Worm (Caenorhabditis elegans): Measurements from ENCODE around the gene R10E4.1.

Gene R10E4.1

DNA sequence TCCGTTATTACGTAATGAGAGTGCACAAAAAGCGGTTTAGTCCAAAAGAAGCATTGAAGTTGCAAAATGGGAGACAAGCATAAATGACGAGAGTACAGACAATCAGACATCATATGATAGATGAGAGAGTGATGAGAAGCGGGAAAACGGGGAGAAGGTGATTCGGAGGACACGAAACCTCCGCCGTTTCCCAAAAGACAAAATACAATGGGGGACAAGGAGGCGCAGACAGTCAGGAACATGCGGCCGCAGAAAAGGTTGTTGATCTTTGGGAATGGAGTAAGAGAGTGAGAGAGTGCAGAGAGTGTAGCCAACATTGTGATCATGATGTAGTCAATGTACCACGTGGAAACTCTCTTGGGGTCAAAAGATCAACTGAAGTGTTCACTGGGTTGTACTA lies 31.9 kb upstream of the R10E4.1 start (continued):
- TF ChIP-seq dmd-4 (tag; optimal IDR thresholded peaks at IDR 0.05; ENCODE audit: borderline replicate concordance) (no peak), pros-1 (tag; optimal IDR thresholded peaks at IDR 0.05) (peak; percentile 76), unc-55 (GFP tag; optimal IDR thresholded peaks at IDR 0.05) (peak; percentile 85), ceh-19 (GFP tag; optimal IDR thresholded peaks at IDR 0.05) (peak; percentile 28), tbx-7 (tag; optimal IDR thresholded peaks at IDR 0.05) (peak; percentile 5), gmeb-2 (tag; optimal IDR thresholded peaks at IDR 0.05) (no peak), unc-3 (GFP tag; conservative IDR thresholded peaks at IDR 0.05) (no peak), unc-3 (tag; optimal IDR thresholded peaks at IDR 0.05) (no peak), unc-42 (tag; optimal IDR thresholded peaks at IDR 0.05) (peak; percentile 59), madf-2 (tag; optimal IDR thresholded peaks at IDR 0.05) (no peak), eyg-1 (tag; optimal IDR thresholded peaks at IDR 0.05) (peak; percentile 11), npax-4 (tag; optimal IDR thresholded peaks at IDR 0.05) (no peak), hlh-30 (tag; optimal IDR thresholded peaks at IDR 0.05; ENCODE audit: insufficient read depth) (peak; percentile 93), hlh-15 (tag; optimal IDR thresholded peaks at IDR 0.05) (no peak), sox-2 (GFP tag; IDR thresholded peaks at IDR 0.05) (no peak), ceh-9 (tag; optimal IDR thresholded peaks at IDR 0.05) (no peak), hlh-13 (GFP tag; optimal IDR thresholded peaks at IDR 0.05) (no peak), elt-2 (tag; optimal IDR thresholded peaks at IDR 0.05) (no peak), ref-2 (tag; optimal IDR thresholded peaks at IDR 0.05) (peak; percentile 75), che-1 (tag; optimal IDR thresholded peaks at IDR 0.05) (no peak), ztf-16 (tag; optimal IDR thresholded peaks at IDR 0.05) (no peak), Y22D7AL.16 (tag; optimal IDR thresholded peaks at IDR 0.05) (no peak), nhr-11 (tag; optimal IDR thresholded peaks at IDR 0.05) (peak; percentile 91)

DNA sequence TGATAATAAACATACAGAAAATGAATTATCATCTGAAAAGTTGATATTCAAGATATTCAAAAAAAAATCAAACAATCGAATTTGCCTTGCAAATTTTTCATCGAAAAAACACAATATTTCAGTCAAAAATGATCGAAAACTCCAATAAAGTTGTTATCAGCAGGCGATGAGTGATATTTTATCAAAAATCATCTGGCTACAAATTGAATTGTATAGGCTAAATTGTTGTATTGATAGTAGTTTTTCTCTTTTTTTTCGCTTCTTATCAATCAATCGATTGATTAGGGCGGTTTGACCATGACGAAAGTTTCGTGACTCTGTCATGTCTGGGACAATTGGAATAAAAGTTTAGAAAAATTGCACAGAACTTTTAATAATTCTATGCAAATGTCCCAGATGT lies 29.4 kb upstream of the R10E4.1 start:
- TF ChIP-seq C08G9.2 (tag; optimal IDR thresholded peaks at IDR 0.05): no peak
- TF ChIP-seq pha-4 (tag; optimal IDR thresholded peaks at IDR 0.05): no peak
- TF ChIP-seq elt-2 (tag; optimal IDR thresholded peaks at IDR 0.05): peak; percentile 77
- no peak for TF ChIP-seq ceh-34 (tag; optimal IDR thresholded peaks at IDR 0.05)
- TF ChIP-seq ceh-18 (tag; optimal IDR thresholded peaks at IDR 0.05): no peak
- no peak for TF ChIP-seq pax-1 (tag; optimal IDR thresholded peaks at IDR 0.05)
- no peak for TF ChIP-seq che-1 (tag; optimal IDR thresholded peaks at IDR 0.05)
- no peak for TF ChIP-seq gmeb-2 (tag; optimal IDR thresholded peaks at IDR 0.05)

DNA sequence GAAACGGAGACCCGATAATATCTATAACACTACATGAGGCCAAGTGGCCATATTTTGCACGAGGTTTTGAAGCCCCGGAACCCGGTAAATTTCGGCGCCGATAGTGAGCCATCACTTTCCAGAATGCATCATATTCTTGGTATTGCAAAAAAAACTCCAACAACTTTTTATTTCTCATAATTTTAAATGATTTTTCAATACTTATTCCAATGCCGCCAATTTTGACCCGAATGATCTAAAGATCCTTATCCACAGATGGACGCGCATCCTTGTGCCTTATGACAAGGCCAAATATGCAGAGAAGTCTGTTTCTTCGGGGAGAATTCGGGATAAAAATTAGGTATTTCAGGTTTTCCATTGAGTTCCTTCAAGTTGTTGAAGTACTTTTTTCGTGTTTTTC lies 28.4 kb upstream of the R10E4.1 start:
- TF ChIP-seq syd-9 (tag; optimal IDR thresholded peaks at IDR 0.05): no peak
- TF ChIP-seq zip-5 (tag; optimal IDR thresholded peaks at IDR 0.05): no peak
- no peak for TF ChIP-seq elt-2 (tag; optimal IDR thresholded peaks at IDR 0.05)
- no peak for TF ChIP-seq unc-3 (GFP tag; conservative IDR thresholded peaks at IDR 0.05)
- no peak for TF ChIP-seq unc-3 (tag; optimal IDR thresholded peaks at IDR 0.05)
- TF ChIP-seq unc-42 (tag; optimal IDR thresholded peaks at IDR 0.05): no peak
- TF ChIP-seq ets-4 (tag; optimal IDR thresholded peaks at IDR 0.05): no peak
- TF ChIP-seq ceh-45 (GFP tag; IDR thresholded peaks at IDR 0.05): no peak
- TF ChIP-seq K02D7.2 (tag; optimal IDR thresholded peaks at IDR 0.05): no peak

DNA sequence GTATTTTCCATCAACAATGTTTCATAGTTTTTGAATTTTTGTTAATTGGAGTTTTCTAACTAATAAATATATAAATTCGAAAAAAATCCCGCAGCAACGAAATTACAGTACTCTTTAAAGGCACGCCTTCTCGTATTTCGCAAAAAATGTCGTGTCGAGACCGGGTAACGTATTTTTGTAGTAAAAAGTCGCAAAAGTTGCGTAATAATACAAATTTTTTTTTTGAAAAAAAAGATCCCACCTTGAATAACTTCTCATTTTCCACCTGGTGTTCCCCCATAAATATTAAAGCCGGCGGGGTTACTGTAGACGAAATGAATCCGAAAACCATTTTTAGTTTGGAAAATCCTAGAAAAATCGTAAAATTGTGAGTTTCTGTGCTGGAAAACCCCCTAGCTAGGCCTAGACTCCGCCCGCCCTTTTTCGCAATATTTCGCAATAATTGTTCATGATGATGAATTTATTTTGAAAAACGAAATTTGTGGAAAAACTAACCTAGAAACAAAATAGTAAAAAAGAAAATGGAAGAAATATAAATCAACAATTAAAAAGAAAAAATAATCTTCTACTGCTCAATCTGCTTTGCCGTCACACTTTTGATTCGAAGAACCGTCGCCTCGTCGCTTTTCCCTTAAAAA lies 27.2 kb upstream of the R10E4.1 start, which contains the start of gene F43C1.7:
Gene F43C1.7 (minus strand): TSS at position 351 of the 638 bp plus-strand sequence.
- TF ChIP-seq odd-2 (tag; optimal IDR thresholded peaks at IDR 0.05) (no peak), pag-3 (tag; optimal IDR thresholded peaks at IDR 0.05; ENCODE audit: borderline replicate concordance) (no peak), nhr-232 (tag; optimal IDR thresholded peaks at IDR 0.05) (no peak), pros-1 (tag; optimal IDR thresholded peaks at IDR 0.05) (no peak), ceh-30 (tag; optimal IDR thresholded peaks at IDR 0.05) (no peak), unc-3 (GFP tag; conservative IDR thresholded peaks at IDR 0.05) (no peak), unc-3 (tag; optimal IDR thresholded peaks at IDR 0.05) (no peak), npax-4 (tag; optimal IDR thresholded peaks at IDR 0.05) (no peak), fkh-6 (tag; optimal IDR thresholded peaks at IDR 0.05) (no peak), pha-4 (tag; optimal IDR thresholded peaks at IDR 0.05) (no peak), C38D4.7 (GFP tag; optimal IDR thresholded peaks at IDR 0.05) (no peak), hlh-8 (tag; optimal IDR thresholded peaks at IDR 0.05) (no peak)

All from whole organism, late embryonic.